Fruit fly (Drosophila melanogaster) whole organism, prepupa: ENCODE data around the gene CG4757.

ENCODE experiments used
- CG11902 ChIP-seq: fragments of 200-800 bp; sonication (Bioruptor generic); optimal IDR thresholded peaks from 3 replicates; lab custom pipeline; 2016; ENCODE audit warnings: missing biosample characterization, missing genetic modification characterization
- CG6808 ChIP-seq: fragments of 200-800 bp; sonication (Bioruptor generic); optimal IDR thresholded peaks from 3 replicates; lab custom pipeline; 2017; ENCODE audit warnings: missing biosample characterization, missing genetic modification characterization, mild to moderate bottlenecking, moderate library complexity, missing genetic modification reagents
- CG8632 ChIP-seq: fragments of 200-800 bp; sonication (Bioruptor generic); optimal IDR thresholded peaks from 3 replicates; lab custom pipeline; 2016; ENCODE audit warnings: missing biosample characterization, missing genetic modification characterization
- Smox ChIP-seq: fragments of 200-800 bp; sonication (Bioruptor generic); optimal IDR thresholded peaks from 3 replicates; lab custom pipeline; 2016; ENCODE audit warnings: missing biosample characterization, missing genetic modification characterization
- Sox15 ChIP-seq: fragments of 200-800 bp; sonication (Bioruptor generic); optimal IDR thresholded peaks from 3 replicates; lab custom pipeline; 2016; ENCODE audit warnings: missing biosample characterization, missing genetic modification characterization
- dac ChIP-seq: fragments of 200-800 bp; sonication (Bioruptor generic); optimal IDR thresholded peaks from 2 replicates; lab custom pipeline; 2017; ENCODE audit warnings: missing biosample characterization, mild to moderate bottlenecking, missing genetic modification characterization
- eg ChIP-seq: fragments of 200-800 bp; sonication (Bioruptor generic); IDR thresholded peaks from 3 replicates; pipeline ENCODE4 v1.3.6; 2022; ENCODE audit warnings: missing biosample characterization, missing genetic modification characterization

DNA sequence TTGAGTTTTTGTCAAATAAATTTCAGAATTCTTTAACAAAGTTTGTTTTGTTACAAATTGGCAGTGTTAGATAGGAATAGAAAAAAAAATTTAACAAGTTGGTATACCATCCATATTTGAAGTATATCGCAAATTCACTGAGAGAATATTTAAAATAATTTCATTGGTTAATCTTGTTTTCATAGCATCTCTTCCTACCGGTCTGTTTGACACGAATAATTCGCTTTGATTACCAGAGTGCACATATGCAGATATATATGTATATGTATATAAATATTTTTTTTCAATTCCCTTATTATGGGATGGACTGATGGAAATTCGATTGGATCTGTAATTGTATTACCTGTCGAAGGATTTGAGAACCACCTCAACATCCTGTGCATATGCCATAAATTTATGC is 45.4 kb upstream of the CG4757 start, which contains the start of gene SdhCL:
- TF ChIP-seq Sox15 (GFP tag; lab: Kevin White, UChicago) (no peak), eg (GFP tag; lab: Robert Waterston, UW) (no peak), CG6808 (GFP tag; lab: Kevin White, UChicago) (no peak), CG11902 (no peak), dac (GFP tag; lab: Kevin White, UChicago) (no peak), Smox (GFP tag; lab: Kevin White, UChicago) (no peak), CG8632 (GFP tag; lab: Kevin White, UChicago) (no peak)
